Fruit fly (Drosophila melanogaster) whole organism, pupa: ENCODE measurements around the gene eIF3l.

ENCODE experiments used
- CG10348 ChIP-seq: fragments of 200-800 bp; sonication (Bioruptor generic); IDR thresholded peaks from 2 replicates; pipeline ENCODE4 v1.3.6; 2022; ENCODE audit warnings: missing biosample characterization, missing genetic modification characterization
- CG12605 ChIP-seq: fragments of 200-800 bp; sonication (Bioruptor generic); IDR thresholded peaks from 2 replicates; pipeline ENCODE4 v1.3.6; 2022; ENCODE audit warnings: missing biosample characterization, missing genetic modification characterization
- CG13204 ChIP-seq: fragments of 200-800 bp; sonication (Bioruptor generic); optimal IDR thresholded peaks from 2 replicates; lab custom pipeline; 2018; ENCODE audit warnings: missing biosample characterization, mild to moderate bottlenecking, missing genetic modification characterization, moderate library complexity
- CG14655 ChIP-seq: fragments of 200-800 bp; sonication (Bioruptor generic); optimal IDR thresholded peaks from 3 replicates; lab custom pipeline; 2017; ENCODE audit warnings: mild to moderate bottlenecking, missing biosample characterization, missing genetic modification reagents, missing genetic modification characterization
- CG15710 ChIP-seq: fragments of 200-800 bp; sonication (Bioruptor generic); optimal IDR thresholded peaks from 2 replicates; lab custom pipeline; 2018; ENCODE audit warnings: missing biosample characterization, mild to moderate bottlenecking, missing genetic modification characterization, moderate library complexity
- CG17806 ChIP-seq: fragments of 200-800 bp; sonication (Bioruptor generic); optimal IDR thresholded peaks from 2 replicates; lab custom pipeline; 2018; ENCODE audit warnings: missing biosample characterization, mild to moderate bottlenecking, missing genetic modification characterization, moderate library complexity
- CG32121 ChIP-seq: fragments of 200-800 bp; sonication (Bioruptor generic); IDR thresholded peaks from 2 replicates; pipeline ENCODE4 v1.3.6; 2022; ENCODE audit warnings: missing biosample characterization, missing genetic modification characterization
- CG34367 ChIP-seq: fragments of 200-800 bp; sonication (Bioruptor generic); optimal IDR thresholded peaks from 2 replicates; lab custom pipeline; 2018; ENCODE audit warnings: missing biosample characterization, mild to moderate bottlenecking, missing genetic modification characterization
- CG4496 ChIP-seq: fragments of 200-800 bp; sonication (Bioruptor generic); IDR thresholded peaks from 3 replicates; pipeline ENCODE4 v1.3.6; 2022; ENCODE audit warnings: missing biosample characterization, missing genetic modification characterization
- CG8159 ChIP-seq: fragments of 200-800 bp; sonication (Bioruptor generic); optimal IDR thresholded peaks from 3 replicates; lab custom pipeline; 2018; ENCODE audit warnings: missing biosample characterization, mild to moderate bottlenecking, missing genetic modification characterization, moderate library complexity
- CG8301 ChIP-seq: fragments of 200-800 bp; sonication (Bioruptor generic); optimal IDR thresholded peaks from 2 replicates; lab custom pipeline; 2018; ENCODE audit warnings: missing biosample characterization, mild to moderate bottlenecking, missing genetic modification characterization
- CG9948 ChIP-seq: fragments of 200-800 bp; sonication (Bioruptor generic); optimal IDR thresholded peaks from 2 replicates; lab custom pipeline; 2018; ENCODE audit warnings: missing biosample characterization, mild to moderate bottlenecking, missing genetic modification characterization, moderate library complexity
- D1 ChIP-seq: fragments of 200-800 bp; sonication (Bioruptor generic); optimal IDR thresholded peaks from 2 replicates; lab custom pipeline; 2018; ENCODE audit warnings: missing biosample characterization, mild to moderate bottlenecking, missing genetic modification characterization, moderate library complexity
- EcR ChIP-seq: fragments of 200-800 bp; sonication (Bioruptor generic); optimal IDR thresholded peaks from 3 replicates; lab custom pipeline; 2019; ENCODE audit warnings: missing biosample characterization, missing genetic modification characterization, mild to moderate bottlenecking, moderate library complexity, missing genetic modification reagents
- Ets98B ChIP-seq: fragments of 200-800 bp; sonication (Bioruptor generic); IDR thresholded peaks from 2 replicates; pipeline ENCODE4 v1.3.6; 2022; ENCODE audit warnings: missing biosample characterization, missing genetic modification characterization
- Pif1A ChIP-seq: fragments of 200-800 bp; sonication (Bioruptor generic); optimal IDR thresholded peaks from 3 replicates; lab custom pipeline; 2016; ENCODE audit warnings: missing biosample characterization, missing genetic modification characterization
- Pif1B ChIP-seq: fragments of 200-800 bp; sonication (Bioruptor generic); optimal IDR thresholded peaks from 3 replicates; lab custom pipeline; 2016; ENCODE audit warnings: missing biosample characterization, missing genetic modification characterization
- Snoo ChIP-seq: fragments of 200-800 bp; sonication (Bioruptor generic); optimal IDR thresholded peaks from 3 replicates; lab custom pipeline; 2017; ENCODE audit warnings: missing biosample characterization, mild to moderate bottlenecking, missing genetic modification characterization, inconsistent platforms
- fd96Ca ChIP-seq: fragments of 200-800 bp; sonication (Bioruptor generic); IDR thresholded peaks from 3 replicates; pipeline ENCODE4 v1.3.6; 2022; ENCODE audit warnings: missing biosample characterization, missing genetic modification characterization
- gl ChIP-seq: fragments of 200-800 bp; sonication (Bioruptor generic); optimal IDR thresholded peaks from 2 replicates; lab custom pipeline; 2018; ENCODE audit warnings: missing biosample characterization, mild to moderate bottlenecking, missing genetic modification characterization
- rn ChIP-seq: fragments of 200-800 bp; sonication (Bioruptor generic); IDR thresholded peaks from 2 replicates; pipeline ENCODE4 v1.3.6; 2022; ENCODE audit warnings: missing biosample characterization, missing genetic modification characterization

Gene eIF3l

dm6 chr3L:12136630-12137029 is 9.3 kb downstream of the eIF3l start, which contains the start of the genes CG5645 and Atg12:
Gene CG5645 (minus strand): TSS chr3L:12136706.
Gene Atg12 (plus strand): TSS chr3L:12136967.
- peak; percentile 75 for TF ChIP-seq CG4496 (GFP tag; lab: Robert Waterston, UW)
- TF ChIP-seq CG9948 (tag; lab: Kevin White, UChicago): peak; percentile 8
- no peak for TF ChIP-seq fd96Ca (GFP tag; lab: Robert Waterston, UW)
- TF ChIP-seq CG17806: peak; percentile 58
- peak; percentile 48; the same call in 1 of the 2 replicates for TF ChIP-seq CG32121 (GFP tag; lab: Robert Waterston, UW)
- peak; percentile 42 for TF ChIP-seq CG14655 (GFP tag; lab: Kevin White, UChicago)
- peak; percentile 44; the same call in 1 of the 2 replicates for TF ChIP-seq Ets98B (GFP tag; lab: Robert Waterston, UW)
- peak; percentile 51 for TF ChIP-seq CG15710
- no peak for TF ChIP-seq CG13204 (GFP tag; lab: Kevin White, UChicago)
- TF ChIP-seq CG8159: peak; percentile 66
- TF ChIP-seq CG34367 (tag; lab: Kevin White, UChicago): no peak
- TF ChIP-seq, all 21 proteins: peak for 8

- TF ChIP-seq Snoo (tag; lab: Kevin White, UChicago) (peak; percentile 76), CG15710 (peak; percentile 83), CG34367 (tag; lab: Kevin White, UChicago) (peak; percentile 80), D1 (tag; lab: Kevin White, UChicago) (peak; percentile 94), CG4496 (GFP tag; lab: Robert Waterston, UW) (peak; percentile 89), CG9948 (tag; lab: Kevin White, UChicago) (peak; percentile 87), Ets98B (GFP tag; lab: Robert Waterston, UW) (peak; percentile 87), gl (tag; lab: Kevin White, UChicago) (peak; percentile 37), EcR (peak; percentile 19), CG8301 (tag; lab: Kevin White, UChicago) (peak; percentile 84), CG17806 (peak; percentile 85), CG12605 (GFP tag; lab: Robert Waterston, UW) (peak; percentile 92), CG32121 (GFP tag; lab: Robert Waterston, UW) (peak; percentile 92), rn (peak; percentile 68), Pif1A (GFP tag; lab: Kevin White, UChicago) (no peak), fd96Ca (GFP tag; lab: Robert Waterston, UW) (peak; percentile 75), CG8159 (peak; percentile 88), CG14655 (GFP tag; lab: Kevin White, UChicago) (peak; percentile 80), CG13204 (GFP tag; lab: Kevin White, UChicago) (no peak), Pif1B (GFP tag; lab: Kevin White, UChicago) (no peak), CG10348 (GFP tag; lab: Robert Waterston, UW) (no peak)
These were observed 14.0 kb downstream of the eIF3l start, which contains the start of gene DEF8 for dm6 chr3L:12131918-12132317. Gene DEF8 (plus strand): TSS chr3L:12132146.

dm6 chr3L:12129111-12129510 is 16.8 kb downstream of the eIF3l start, which contains the start of gene Lsp2:
Gene Lsp2 (plus strand): TSS chr3L:12129393.
- TF ChIP-seq gl (tag; lab: Kevin White, UChicago): no peak
- TF ChIP-seq fd96Ca (GFP tag; lab: Robert Waterston, UW): no peak
- TF ChIP-seq CG12605 (GFP tag; lab: Robert Waterston, UW): no peak
- TF ChIP-seq EcR: peak; percentile 40
- no peak for TF ChIP-seq CG9948 (tag; lab: Kevin White, UChicago)
- TF ChIP-seq CG8301 (tag; lab: Kevin White, UChicago): no peak

dm6 chr3L:12127294-12128029 is 18.4 kb downstream of the eIF3l start, which contains the start of the genes Ir68b and CG34241:
Gene Ir68b (minus strand): TSS chr3L:12127394.
Gene CG34241 (plus strand): TSS chr3L:12127979.
- TF ChIP-seq gl (tag; lab: Kevin White, UChicago) (no peak), Snoo (tag; lab: Kevin White, UChicago) (no peak), CG13204 (GFP tag; lab: Kevin White, UChicago) (no peak), Pif1B (GFP tag; lab: Kevin White, UChicago) (no peak), rn (no peak), fd96Ca (GFP tag; lab: Robert Waterston, UW) (no peak), CG17806 (no peak), CG4496 (GFP tag; lab: Robert Waterston, UW) (no peak), CG12605 (GFP tag; lab: Robert Waterston, UW) (no peak), CG14655 (GFP tag; lab: Kevin White, UChicago) (no peak), CG32121 (GFP tag; lab: Robert Waterston, UW) (no peak), CG10348 (GFP tag; lab: Robert Waterston, UW) (no peak), EcR (no peak), CG8159 (no peak), D1 (tag; lab: Kevin White, UChicago) (no peak), CG34367 (tag; lab: Kevin White, UChicago) (no peak), Pif1A (GFP tag; lab: Kevin White, UChicago) (no peak), CG15710 (no peak), CG8301 (tag; lab: Kevin White, UChicago) (no peak), Ets98B (GFP tag; lab: Robert Waterston, UW) (no peak)

- TF ChIP-seq Snoo (tag; lab: Kevin White, UChicago) (peak; percentile 93), CG9948 (tag; lab: Kevin White, UChicago) (peak; percentile 21), CG12605 (GFP tag; lab: Robert Waterston, UW) (peak; percentile 76), Pif1B (GFP tag; lab: Kevin White, UChicago) (peak; percentile 80), CG14655 (GFP tag; lab: Kevin White, UChicago) (no peak), CG10348 (GFP tag; lab: Robert Waterston, UW) (no peak), CG17806 (peak; percentile 56), rn (no peak), CG8159 (peak; percentile 64), CG13204 (GFP tag; lab: Kevin White, UChicago) (peak; percentile 81), CG4496 (GFP tag; lab: Robert Waterston, UW) (peak; percentile 94), fd96Ca (GFP tag; lab: Robert Waterston, UW) (peak; percentile 76), D1 (tag; lab: Kevin White, UChicago) (no peak), CG8301 (tag; lab: Kevin White, UChicago) (peak; percentile 57), gl (tag; lab: Kevin White, UChicago) (peak; percentile 75), Pif1A (GFP tag; lab: Kevin White, UChicago) (peak; percentile 88), CG15710 (peak; percentile 65), Ets98B (GFP tag; lab: Robert Waterston, UW) (peak; percentile 76), CG34367 (tag; lab: Kevin White, UChicago) (peak; percentile 79), EcR (no peak), CG32121 (GFP tag; lab: Robert Waterston, UW) (no peak)
These were observed 20.9 kb downstream of the eIF3l start, which contains the start of gene yps for dm6 chr3L:12124975-12125374. Gene yps (minus strand): TSS chr3L:12125150.
